Worm (Caenorhabditis elegans): ENCODE measurements around the gene Y73C8C.4.

DNA sequence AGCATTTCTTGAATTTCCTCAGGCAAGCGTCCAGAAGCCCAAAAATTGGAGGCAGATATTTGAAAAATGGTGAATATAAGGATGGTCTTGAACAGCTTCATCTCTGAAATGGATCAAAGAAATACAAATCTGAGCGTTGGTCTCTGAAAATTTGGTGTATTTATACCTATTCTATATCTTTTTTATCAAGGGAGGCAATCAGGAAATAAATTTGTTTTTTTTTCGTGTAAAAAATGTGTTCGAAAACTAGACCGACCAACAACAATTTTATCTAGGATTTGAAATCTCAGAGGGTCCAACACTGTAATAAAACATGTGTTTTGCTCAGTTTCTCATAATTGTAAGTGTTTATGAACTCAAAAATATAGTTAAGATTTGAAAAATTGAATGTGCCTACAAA is 19.8 kb upstream of the Y73C8C.4 start, which contains the start of gene srt-56:
- no peak for TF ChIP-seq nhr-76 (tag; optimal IDR thresholded peaks at IDR 0.05)
- no peak for TF ChIP-seq snpc-4 (tag; optimal IDR thresholded peaks at IDR 0.05)
- TF ChIP-seq ceh-43 (GFP tag; optimal IDR thresholded peaks at IDR 0.05): no peak
- TF ChIP-seq unc-120 (tag; optimal IDR thresholded peaks at IDR 0.05; ENCODE audit: poor library complexity, severe bottlenecking): no peak
- no peak for TF ChIP-seq ceh-39 (tag; optimal IDR thresholded peaks at IDR 0.05)
- TF ChIP-seq ham-2 (GFP tag; optimal IDR thresholded peaks at IDR 0.05): no peak
- no peak for TF ChIP-seq flh-1 (GFP tag; optimal IDR thresholded peaks at IDR 0.05)
